2 worm cellular contexts compared by ENCODE assay signal in genomic region chrX:3673584-3674108, ce11.
TF ChIP-seq lines count a peak whose summit lies in the region.

TSS of gene ceh-63 (minus strand) at chrX:3674058.

TF ChIP-seq in whole organism, L1 larva, 84 proteins besides CTCF, POLR2A, EP300 and RAD21:
- TF ChIP-seq ceh-63 (GFP tag; optimal IDR thresholded peaks at IDR 0.05; lab: Kevin White, UChicago) (peak; percentile 100), ets-5 (GFP tag; IDR thresholded peaks at IDR 0.05; lab: Robert Waterston, UW) (no peak)

TF ChIP-seq in whole organism, L4 larva, 104 proteins besides CTCF, POLR2A, EP300 and RAD21:
- TF ChIP-seq unc-39 (tag; optimal IDR thresholded peaks at IDR 0.05; lab: Kevin White, UChicago) (no peak), aha-1 (tag; lab: Kevin White, UChicago) (peak; percentile 65)
TF ChIP-seq in whole organism, L4 larva: peak in this region for 1.

Comparison
In these comparisons a context has a peak if more than half of its experiments do, and no peak if none do; other contexts are left out.
1. Of the 29 proteins assayed by ChIP-seq in both whole organism, L4 larva and whole organism, L1 larva: peak only in whole organism, L4 larva: aha-1; only in whole organism, L1 larva: none; in both: none; in neither: 28.